Worm (Caenorhabditis elegans): ENCODE results near the gene gars-1.

The gars-1 gene

ce11 chrIII:5159505-5159904 lies 3.9 kb downstream of the gars-1 start, which contains the start of gene T10F2.5:
Gene T10F2.5 (minus strand): TSS chrIII:5159605.
- TF ChIP-seq scrt-1 (GFP tag; IDR thresholded peaks at IDR 0.05) = no peak
- TF ChIP-seq ceh-36 (tag; optimal IDR thresholded peaks at IDR 0.05) = no peak
- TF ChIP-seq hnd-1 (tag; optimal IDR thresholded peaks at IDR 0.05) = no peak
- no peak for TF ChIP-seq sea-1 (GFP tag; conservative IDR thresholded peaks at IDR 0.05)
- TF ChIP-seq ceh-13 (GFP tag; optimal IDR thresholded peaks at IDR 0.05) = no peak

ce11 chrIII:5158674-5159073 lies 4.8 kb downstream of the gars-1 start, which contains the start of gene oxy-4:
Gene oxy-4 (minus strand): TSS chrIII:5158774.
- no peak for TF ChIP-seq flt-1 (GFP tag; IDR thresholded peaks at IDR 0.05)
- no peak for TF ChIP-seq tra-4 (tag; optimal IDR thresholded peaks at IDR 0.05)
- TF ChIP-seq scrt-1 (GFP tag; IDR thresholded peaks at IDR 0.05) = no peak
- no peak for TF ChIP-seq tbx-37 (GFP tag; conservative IDR thresholded peaks at IDR 0.05)
- no peak for TF ChIP-seq B0310.2 (tag; optimal IDR thresholded peaks at IDR 0.05)
- no peak for TF ChIP-seq hnd-1 (tag; optimal IDR thresholded peaks at IDR 0.05)
- TF ChIP-seq ama-1 (optimal IDR thresholded peaks at IDR 0.05) = no peak

ce11 chrIII:5155393-5155792 lies 8.0 kb downstream of the gars-1 start:
- TF ChIP-seq hnd-1 (tag; optimal IDR thresholded peaks at IDR 0.05) = no peak
- no peak for TF ChIP-seq F13C5.2 (tag; optimal IDR thresholded peaks at IDR 0.05)
- TF ChIP-seq B0310.2 (tag; optimal IDR thresholded peaks at IDR 0.05) = no peak
- TF ChIP-seq ceh-13 (GFP tag; optimal IDR thresholded peaks at IDR 0.05) = no peak
- no peak for TF ChIP-seq hmbx-1 (tag; optimal IDR thresholded peaks at IDR 0.05)
- no peak for TF ChIP-seq tbx-11 (GFP tag; IDR thresholded peaks at IDR 0.05)
- no peak for TF ChIP-seq ets-7 (tag; optimal IDR thresholded peaks at IDR 0.05)
- no peak for TF ChIP-seq aly-1 (tag; optimal IDR thresholded peaks at IDR 0.05)
- TF ChIP-seq tbx-37 (GFP tag; conservative IDR thresholded peaks at IDR 0.05) = no peak

ce11 chrIII:5153137-5153536 lies 10.3 kb downstream of the gars-1 start, which contains the start of the genes rbm-42 and grwd-1:
Gene rbm-42 (minus strand): TSS chrIII:5153229.
Gene grwd-1 (plus strand): TSS chrIII:5153464.
- no peak for TF ChIP-seq B0310.2 (tag; optimal IDR thresholded peaks at IDR 0.05)
- TF ChIP-seq F13C5.2 (tag; optimal IDR thresholded peaks at IDR 0.05) = peak; percentile 16
- no peak for TF ChIP-seq aly-1 (tag; optimal IDR thresholded peaks at IDR 0.05)
- TF ChIP-seq sea-1 (GFP tag; conservative IDR thresholded peaks at IDR 0.05) = no peak
- no peak for TF ChIP-seq ceh-36 (tag; optimal IDR thresholded peaks at IDR 0.05)

- TF ChIP-seq ets-7 (tag; optimal IDR thresholded peaks at IDR 0.05) (no peak), aly-1 (tag; optimal IDR thresholded peaks at IDR 0.05) (no peak), hnd-1 (tag; optimal IDR thresholded peaks at IDR 0.05) (no peak), scrt-1 (GFP tag; IDR thresholded peaks at IDR 0.05) (no peak), hmbx-1 (tag; optimal IDR thresholded peaks at IDR 0.05) (no peak), pes-1 (GFP tag; IDR thresholded peaks at IDR 0.05) (no peak), flt-1 (GFP tag; IDR thresholded peaks at IDR 0.05) (no peak), ceh-36 (tag; optimal IDR thresholded peaks at IDR 0.05) (no peak), tbx-11 (GFP tag; IDR thresholded peaks at IDR 0.05) (no peak), tra-4 (tag; optimal IDR thresholded peaks at IDR 0.05) (no peak), sea-1 (GFP tag; conservative IDR thresholded peaks at IDR 0.05) (no peak)
Observed at ce11 chrIII:5150980-5151379, 12.4 kb downstream of the gars-1 start.

ce11 chrIII:5150012-5150411 lies 13.4 kb downstream of the gars-1 start:
- TF ChIP-seq tbx-37 (GFP tag; conservative IDR thresholded peaks at IDR 0.05) = no peak
- no peak for TF ChIP-seq ceh-13 (GFP tag; optimal IDR thresholded peaks at IDR 0.05)
- no peak for TF ChIP-seq tra-4 (tag; optimal IDR thresholded peaks at IDR 0.05)
- no peak for TF ChIP-seq pes-1 (GFP tag; IDR thresholded peaks at IDR 0.05)
- TF ChIP-seq flt-1 (GFP tag; IDR thresholded peaks at IDR 0.05) = no peak
- TF ChIP-seq hmg-4 (GFP tag; optimal IDR thresholded peaks at IDR 0.05) = no peak
- TF ChIP-seq ets-7 (tag; optimal IDR thresholded peaks at IDR 0.05) = no peak
- no peak for TF ChIP-seq ama-1 (optimal IDR thresholded peaks at IDR 0.05)
- TF ChIP-seq scrt-1 (GFP tag; IDR thresholded peaks at IDR 0.05) = no peak
- TF ChIP-seq tbx-11 (GFP tag; IDR thresholded peaks at IDR 0.05) = no peak
- TF ChIP-seq B0310.2 (tag; optimal IDR thresholded peaks at IDR 0.05) = no peak
- no peak for TF ChIP-seq hmbx-1 (tag; optimal IDR thresholded peaks at IDR 0.05)

- TF ChIP-seq tbx-37 (GFP tag; conservative IDR thresholded peaks at IDR 0.05) = no peak
- no peak for TF ChIP-seq aly-1 (tag; optimal IDR thresholded peaks at IDR 0.05)
- TF ChIP-seq hnd-1 (tag; optimal IDR thresholded peaks at IDR 0.05) = no peak
- no peak for TF ChIP-seq ceh-13 (GFP tag; optimal IDR thresholded peaks at IDR 0.05)
- no peak for TF ChIP-seq hmbx-1 (tag; optimal IDR thresholded peaks at IDR 0.05)
- no peak for TF ChIP-seq sea-1 (GFP tag; conservative IDR thresholded peaks at IDR 0.05)
- TF ChIP-seq ets-7 (tag; optimal IDR thresholded peaks at IDR 0.05) = no peak
- no peak for TF ChIP-seq F13C5.2 (tag; optimal IDR thresholded peaks at IDR 0.05)
- no peak for TF ChIP-seq flt-1 (GFP tag; IDR thresholded peaks at IDR 0.05)
- TF ChIP-seq hmg-4 (GFP tag; optimal IDR thresholded peaks at IDR 0.05) = no peak
- no peak for TF ChIP-seq ceh-36 (tag; optimal IDR thresholded peaks at IDR 0.05)
Observed at ce11 chrIII:5149478-5149877, 13.9 kb downstream of the gars-1 start, which contains the start of gene Y54H5A.2. Gene Y54H5A.2 (minus strand): TSS chrIII:5149578.

- TF ChIP-seq scrt-1 (GFP tag; IDR thresholded peaks at IDR 0.05) = no peak
- TF ChIP-seq hnd-1 (tag; optimal IDR thresholded peaks at IDR 0.05) = no peak
- no peak for TF ChIP-seq ceh-36 (tag; optimal IDR thresholded peaks at IDR 0.05)
Observed at ce11 chrIII:5147445-5147844, 16.0 kb downstream of the gars-1 start.

- TF ChIP-seq tbx-11 (GFP tag; IDR thresholded peaks at IDR 0.05) = no peak
Observed at ce11 chrIII:5146749-5147148, 16.7 kb downstream of the gars-1 start.
